Worm (Caenorhabditis elegans) whole organism, mixed stage, embryonic: ENCODE data around the gene nhr-101.

Experiments used
- M03D4.4 ChIP-seq: sonication (generic microtip); optimal IDR thresholded peaks from 2 replicates; lab custom pipeline; 2017; ENCODE audit warnings: mild to moderate bottlenecking, missing genetic modification characterization, missing compliant biosample characterization
- blmp-1 ChIP-seq: fragments of 150-350 bp; optimal IDR thresholded peaks from 2 replicates; lab custom pipeline; 2014; ENCODE audit warnings: missing biosample characterization, missing genetic modification characterization
- ceh-43 ChIP-seq: fragments of 200-800 bp; sonication (Bioruptor generic); optimal IDR thresholded peaks from 2 replicates; lab custom pipeline; 2018; ENCODE audit warnings: mild to moderate bottlenecking, missing genetic modification characterization, moderate library complexity, missing compliant biosample characterization
- ceh-83 ChIP-seq: fragments of 200-800 bp; sonication (Bioruptor generic); optimal IDR thresholded peaks from 2 replicates; lab custom pipeline; 2018; ENCODE audit warnings: mild to moderate bottlenecking, missing genetic modification characterization, missing compliant biosample characterization
- lsy-2 ChIP-seq: fragments of 150-350 bp; optimal IDR thresholded peaks from 2 replicates; lab custom pipeline; 2014; ENCODE audit warnings: missing biosample characterization, missing genetic modification characterization
- mep-1 ChIP-seq: fragments of 150-350 bp; optimal IDR thresholded peaks from 2 replicates; lab custom pipeline; 2017; ENCODE audit warnings: missing biosample characterization, missing genetic modification reagents, missing genetic modification characterization, inconsistent platforms
- nhr-237 ChIP-seq: fragments of 150-350 bp; optimal IDR thresholded peaks from 2 replicates; lab custom pipeline; 2014; ENCODE audit warnings: missing biosample characterization, missing genetic modification characterization
- nhr-28 ChIP-seq: fragments of 150-350 bp; optimal IDR thresholded peaks from 2 replicates; lab custom pipeline; 2014; ENCODE audit warnings: missing biosample characterization, missing genetic modification characterization
- nhr-76 ChIP-seq: sonication (generic microtip); optimal IDR thresholded peaks from 2 replicates; lab custom pipeline; 2017; ENCODE audit warnings: missing biosample characterization, missing genetic modification characterization
- sptf-1 ChIP-seq: sonication (generic microtip); optimal IDR thresholded peaks from 2 replicates; lab custom pipeline; 2017; ENCODE audit warnings: mild to moderate bottlenecking, missing genetic modification characterization, moderate library complexity, missing compliant biosample characterization
- unc-120 ChIP-seq: sonication (generic microtip); optimal IDR thresholded peaks from 2 replicates; lab custom pipeline; 2017; ENCODE audit warnings: missing genetic modification characterization, missing compliant biosample characterization; ENCODE audit not compliant: poor library complexity, severe bottlenecking
- unc-39 ChIP-seq: fragments of 150-350 bp; optimal IDR thresholded peaks from 2 replicates; lab custom pipeline; 2014; ENCODE audit warnings: missing biosample characterization, missing genetic modification characterization
- unc-62 ChIP-seq: fragments of 150-350 bp; optimal IDR thresholded peaks from 2 replicates; lab custom pipeline; 2014; ENCODE audit warnings: missing biosample characterization, missing genetic modification reagents, missing genetic modification characterization

ce11 chrV:11539502-11539901 is 30.8 kb upstream of the nhr-101 start:
- TF ChIP-seq nhr-237 (tag; lab: Kevin White, UChicago) = no peak
- no peak for TF ChIP-seq nhr-76 (tag; lab: Kevin White, UChicago)
- no peak for TF ChIP-seq nhr-28 (tag; lab: Kevin White, UChicago)
- no peak for TF ChIP-seq ceh-83 (GFP tag; lab: Kevin White, UChicago)
- TF ChIP-seq unc-62 (GFP tag; lab: Kevin White, UChicago) = no peak
- no peak for TF ChIP-seq unc-120 (tag; lab: Kevin White, UChicago)
- no peak for TF ChIP-seq lsy-2
- TF ChIP-seq ceh-43 (GFP tag; lab: Kevin White, UChicago) = no peak
- no peak for TF ChIP-seq blmp-1 (tag; lab: Kevin White, UChicago)
- TF ChIP-seq mep-1 (tag; lab: Kevin White, UChicago) = no peak
- no peak for TF ChIP-seq M03D4.4
- no peak for TF ChIP-seq sptf-1 (tag; lab: Kevin White, UChicago)
- TF ChIP-seq unc-39 (tag; lab: Kevin White, UChicago) = no peak
